Worm (Caenorhabditis elegans): ENCODE results near the gene B0454.5.

B0454.5 gene

DNA sequence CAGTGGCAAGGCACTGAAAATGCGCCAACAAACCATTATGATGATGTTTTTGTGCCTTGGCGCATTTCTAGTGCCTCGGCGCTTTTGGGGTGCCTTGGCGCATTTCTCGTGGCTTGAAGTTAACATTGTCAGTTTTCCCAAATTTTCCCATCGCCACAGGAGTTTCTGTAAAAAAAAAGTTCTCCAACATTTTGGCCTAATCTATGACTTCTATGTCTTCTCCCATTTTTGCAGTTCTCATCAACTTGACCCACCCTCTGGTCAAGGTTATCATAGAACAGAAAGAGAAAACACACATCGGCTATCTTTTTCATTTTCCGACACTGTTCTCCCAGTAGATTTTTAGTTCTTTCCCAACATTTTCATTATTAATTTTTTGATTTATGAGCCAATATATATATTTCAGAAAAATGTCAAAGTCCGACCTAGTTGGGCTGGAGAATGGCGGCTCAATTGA is at the start of gene B0454.5, which contains the start of gene B0454.26:
Gene B0454.5, plus strand, starts transcription at position 407 of the 457 bp plus-strand sequence.
Gene B0454.26, minus strand, starts transcription at position 101 of the 457 bp plus-strand sequence.
- TF ChIP-seq ztf-11 (tag; optimal IDR thresholded peaks at IDR 0.05) (no peak), sem-2 (GFP tag; optimal IDR thresholded peaks at IDR 0.05) (no peak)

DNA sequence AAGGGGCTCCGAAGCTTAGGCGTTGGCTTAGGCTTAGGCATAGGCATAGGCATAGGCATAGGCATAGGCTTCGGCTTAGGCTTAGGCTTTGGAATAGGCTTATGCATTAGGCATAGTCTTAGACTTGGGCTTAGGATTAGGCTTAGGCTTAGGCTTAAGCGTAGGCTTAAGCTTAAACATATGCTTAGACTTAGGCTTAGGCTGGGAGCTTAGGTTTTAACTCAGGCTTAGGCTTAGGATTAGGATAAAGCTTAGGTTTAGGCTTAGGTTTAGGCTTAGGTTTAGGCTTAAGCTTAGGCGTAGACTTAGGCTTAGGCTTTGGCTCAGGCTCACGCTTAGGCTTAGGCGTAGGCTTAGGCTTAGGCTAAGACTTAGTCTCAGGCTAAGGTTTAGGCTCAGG is 48.6 kb upstream of the B0454.5 start:
- TF ChIP-seq zip-8 (tag; optimal IDR thresholded peaks at IDR 0.05) (no peak), ham-2 (GFP tag; optimal IDR thresholded peaks at IDR 0.05) (peak; percentile 52)

DNA sequence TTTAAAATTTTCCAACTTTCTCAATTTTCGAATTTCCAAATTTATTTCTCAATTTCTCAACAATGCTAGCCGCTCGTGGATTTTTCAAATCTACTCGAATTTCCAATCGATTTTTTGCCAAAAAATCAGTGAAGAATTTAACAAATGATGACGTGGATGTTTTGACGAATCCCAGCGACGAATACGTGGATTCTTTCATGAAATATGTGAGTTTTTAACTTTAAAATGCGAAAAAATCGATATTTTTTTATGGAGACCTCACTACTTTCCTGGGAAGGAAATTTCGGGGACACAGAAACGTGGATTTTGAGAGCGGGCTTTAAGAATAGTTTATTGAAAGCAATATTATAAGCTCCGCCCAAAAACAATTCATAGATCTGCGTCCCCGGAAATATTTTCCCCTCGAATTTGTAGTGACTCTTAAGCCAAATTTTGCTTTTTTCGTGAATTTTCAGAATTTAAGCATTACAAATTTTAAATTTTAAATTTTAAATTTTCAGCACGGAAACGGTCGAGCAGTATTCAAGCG is 47.0 kb upstream of the B0454.5 start, which contains the start of gene K08A2.2:
Gene K08A2.2, plus strand, starts transcription at position 51 of the 529 bp plus-strand sequence.
- TF ChIP-seq zip-8 (tag; optimal IDR thresholded peaks at IDR 0.05) (no peak), tbx-8 (GFP tag; optimal IDR thresholded peaks at IDR 0.05) (no peak), lin-32 (GFP tag; optimal IDR thresholded peaks at IDR 0.05) (no peak), ham-2 (GFP tag; optimal IDR thresholded peaks at IDR 0.05) (no peak), sptf-1 (tag; optimal IDR thresholded peaks at IDR 0.05) (no peak), hlh-1 (tag; optimal IDR thresholded peaks at IDR 0.05) (no peak), ceh-43 (GFP tag; optimal IDR thresholded peaks at IDR 0.05) (no peak), ceh-39 (tag; optimal IDR thresholded peaks at IDR 0.05) (no peak), nhr-28 (tag; optimal IDR thresholded peaks at IDR 0.05) (no peak), mls-2 (tag; optimal IDR thresholded peaks at IDR 0.05) (no peak), drap-1 (GFP tag; optimal IDR thresholded peaks at IDR 0.05) (no peak), mab-5 (tag; optimal IDR thresholded peaks at IDR 0.05) (no peak), unc-120 (tag; optimal IDR thresholded peaks at IDR 0.05; ENCODE audit: poor library complexity, severe bottlenecking) (no peak), ces-1 (GFP tag; optimal IDR thresholded peaks at IDR 0.05) (no peak)

DNA sequence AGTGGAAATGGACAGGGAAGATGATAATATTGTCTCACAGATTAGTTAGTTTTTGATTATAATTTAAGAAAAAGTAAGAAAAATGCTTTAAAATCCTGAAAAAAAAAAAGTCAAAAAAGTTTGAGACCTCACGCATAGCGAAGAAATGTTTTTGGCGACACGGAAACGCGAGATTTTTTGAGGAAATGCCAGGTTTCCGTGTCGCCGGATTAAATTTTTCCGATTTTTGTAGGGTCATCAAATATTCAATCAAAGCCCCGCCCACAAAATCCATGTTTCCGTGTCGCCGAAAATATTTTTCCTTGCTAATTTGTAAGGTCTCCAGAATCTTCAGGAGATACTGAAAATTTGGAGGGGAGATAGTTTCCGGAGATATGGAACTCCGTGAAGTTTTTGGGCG is 46.4 kb upstream of the B0454.5 start:
- TF ChIP-seq flh-1 (GFP tag; optimal IDR thresholded peaks at IDR 0.05) (no peak), ham-2 (GFP tag; optimal IDR thresholded peaks at IDR 0.05) (no peak)

- TF ChIP-seq flh-1 (GFP tag; optimal IDR thresholded peaks at IDR 0.05), result no peak
- TF ChIP-seq zip-8 (tag; optimal IDR thresholded peaks at IDR 0.05), result no peak
- peak; percentile 23 for TF ChIP-seq ces-1 (GFP tag; optimal IDR thresholded peaks at IDR 0.05)
- peak; percentile 94 for TF ChIP-seq unc-62 (GFP tag; optimal IDR thresholded peaks at IDR 0.05)
- no peak for TF ChIP-seq pha-4 (tag; optimal IDR thresholded peaks at IDR 0.05)
- TF ChIP-seq unc-120 (tag; optimal IDR thresholded peaks at IDR 0.05; ENCODE audit: poor library complexity, severe bottlenecking), result peak; percentile 19
- TF ChIP-seq unc-39 (tag; optimal IDR thresholded peaks at IDR 0.05), result peak; percentile 42
- TF ChIP-seq nhr-76 (tag; optimal IDR thresholded peaks at IDR 0.05), result no peak
- peak; percentile 62 for TF ChIP-seq nhr-2 (tag; optimal IDR thresholded peaks at IDR 0.05)
- peak; percentile 23 for TF ChIP-seq lin-32 (GFP tag; optimal IDR thresholded peaks at IDR 0.05)
- TF ChIP-seq hlh-1 (tag; optimal IDR thresholded peaks at IDR 0.05), result peak; percentile 99
- TF ChIP-seq ceh-39 (tag; optimal IDR thresholded peaks at IDR 0.05), result peak; percentile 2
- no peak for TF ChIP-seq elt-1 (tag; optimal IDR thresholded peaks at IDR 0.05; ENCODE audit: borderline replicate concordance, insufficient read depth)
- peak; percentile 98 for TF ChIP-seq mab-5 (tag; optimal IDR thresholded peaks at IDR 0.05)
- peak; percentile 68 for TF ChIP-seq cnd-1 (tag; optimal IDR thresholded peaks at IDR 0.05)
These were observed 43.9 kb upstream of the B0454.5 start for ce11 chrII:2994590-2995392.

ce11 chrII:2996721-2997120 is 41.9 kb upstream of the B0454.5 start, which contains the start of gene lido-8:
Gene lido-8 (plus strand): TSS chrII:2997021.
- TF ChIP-seq mep-1 (tag; optimal IDR thresholded peaks at IDR 0.05) (no peak), ztf-11 (tag; optimal IDR thresholded peaks at IDR 0.05) (no peak), zip-8 (tag; optimal IDR thresholded peaks at IDR 0.05) (peak; percentile 64)
